Worm (Caenorhabditis elegans) whole organism, L4 larva: ENCODE results near the gene pei-1.

Experiments
- Y105C5A.15 ChIP-seq: fragments of 200-800 bp; sonication (Bioruptor generic); IDR thresholded peaks from 2 replicates; pipeline ENCODE4 v1.3.6; 2022; ENCODE audit warnings: missing genetic modification characterization, missing compliant biosample characterization
- Y75B8A.6 ChIP-seq: fragments of 200-800 bp; sonication (Bioruptor generic); IDR thresholded peaks from 2 replicates; pipeline ENCODE4 v1.3.6; 2022; ENCODE audit warnings: missing genetic modification reagents, missing genetic modification characterization, missing compliant biosample characterization
- aly-2 ChIP-seq: sonication (generic microtip); optimal IDR thresholded peaks from 2 replicates; lab custom pipeline; 2018; ENCODE audit warnings: missing biosample characterization, missing genetic modification characterization
- ama-1 ChIP-seq: fragments of 150-350 bp; optimal IDR thresholded peaks from 2 replicates; lab custom pipeline; 2014; ENCODE audit warnings: inconsistent platforms, mixed read lengths
- daf-8 ChIP-seq: fragments of 200-800 bp; sonication (Bioruptor generic); IDR thresholded peaks from 2 replicates; pipeline ENCODE4 v1.3.6; 2022; ENCODE audit warnings: missing genetic modification characterization, missing compliant biosample characterization
- egl-27 ChIP-seq: sonication (generic microtip); optimal IDR thresholded peaks from 3 replicates; lab custom pipeline; 2017; ENCODE audit warnings: missing biosample characterization, missing genetic modification reagents, missing genetic modification characterization
- fkh-10 ChIP-seq: fragments of 150-350 bp; optimal IDR thresholded peaks from 2 replicates; lab custom pipeline; 2014; ENCODE audit warnings: missing biosample characterization, missing genetic modification reagents, missing genetic modification characterization
- jun-1 ChIP-seq: fragments of 150-350 bp; optimal IDR thresholded peaks from 2 replicates; lab custom pipeline; 2014; ENCODE audit warnings: missing biosample characterization, missing genetic modification reagents, missing genetic modification characterization
- lin-39 ChIP-seq: fragments of 150-350 bp; optimal IDR thresholded peaks from 2 replicates; lab custom pipeline; 2014; ENCODE audit warnings: missing biosample characterization, missing genetic modification reagents, missing genetic modification characterization
- nhr-10 ChIP-seq: fragments of 150-350 bp; optimal IDR thresholded peaks from 2 replicates; lab custom pipeline; 2014; ENCODE audit warnings: missing biosample characterization, missing genetic modification characterization
- nhr-76 ChIP-seq: fragments of 150-350 bp; optimal IDR thresholded peaks from 2 replicates; lab custom pipeline; 2014; ENCODE audit warnings: missing biosample characterization, missing genetic modification characterization
- zip-11 ChIP-seq: fragments of 200-800 bp; sonication (Bioruptor generic); IDR thresholded peaks from 2 replicates; pipeline ENCODE4 v1.3.6; 2022; ENCODE audit warnings: missing genetic modification characterization, missing compliant biosample characterization
- ztf-11 ChIP-seq: fragments of 150-350 bp; optimal IDR thresholded peaks from 2 replicates; lab custom pipeline; 2014; ENCODE audit warnings: missing biosample characterization, missing genetic modification characterization

DNA sequence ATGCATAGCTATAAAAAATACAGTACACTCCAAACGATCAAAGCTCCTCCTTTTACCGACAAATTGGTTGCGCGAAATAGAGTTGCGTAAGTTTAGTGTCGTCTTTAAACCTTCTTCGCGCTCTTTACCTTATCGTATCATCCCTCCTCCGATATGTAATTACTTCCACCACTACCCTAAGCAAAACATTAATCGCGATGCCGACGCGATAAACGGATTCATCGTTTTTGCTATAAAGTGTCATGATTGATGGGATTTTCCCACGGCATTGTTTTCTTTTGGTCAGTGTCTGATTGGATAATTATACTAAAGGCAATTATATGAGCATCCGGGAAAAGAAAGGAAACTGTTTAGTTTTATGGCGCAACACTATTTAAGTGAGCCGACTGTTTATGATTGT is 26.5 kb upstream of the pei-1 start:
- TF ChIP-seq jun-1 (no peak), fkh-10 (GFP tag; lab: Kevin White, UChicago) (no peak), lin-39 (no peak), nhr-76 (no peak), aly-2 (no peak), nhr-10 (tag; lab: Kevin White, UChicago) (no peak), zip-11 (GFP tag; lab: Robert Waterston, UW) (no peak), daf-8 (GFP tag; lab: Robert Waterston, UW) (no peak), egl-27 (tag; lab: Kevin White, UChicago) (no peak), ama-1 (lab: Kevin White, UChicago) (no peak), Y75B8A.6 (GFP tag; lab: Robert Waterston, UW) (no peak), Y105C5A.15 (GFP tag; lab: Robert Waterston, UW) (no peak), ztf-11 (tag; lab: Kevin White, UChicago) (no peak)
